Worm (Caenorhabditis elegans): ENCODE data around the gene moa-2.

DNA sequence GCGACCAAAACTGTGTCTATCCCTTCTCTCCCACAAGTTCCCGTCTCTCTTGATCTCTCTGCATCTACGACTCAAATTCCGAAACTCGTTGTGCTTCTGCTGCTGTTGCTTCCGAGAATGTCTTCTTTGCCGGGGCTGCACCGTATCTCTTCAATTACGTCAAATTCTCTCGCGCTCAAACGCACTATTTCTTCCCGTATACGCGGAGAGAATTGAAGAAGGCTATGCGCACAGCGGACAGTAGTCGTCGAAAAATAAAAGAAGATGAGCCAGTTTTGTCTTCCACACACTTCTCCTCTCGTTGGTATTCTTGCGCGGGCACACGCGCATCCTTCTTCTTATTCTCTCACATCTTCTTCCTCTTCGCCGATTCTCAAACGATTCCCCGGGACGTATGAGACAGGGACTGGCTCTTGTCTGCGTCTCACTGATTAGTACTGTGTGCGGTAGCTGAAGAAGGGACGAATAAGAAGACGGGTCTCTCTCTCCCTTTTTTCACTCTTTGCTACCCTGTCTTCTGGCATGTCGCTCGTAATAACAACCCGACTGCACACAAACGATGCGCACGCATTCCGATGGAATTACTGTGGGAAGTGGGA lies 22.4 kb downstream of the moa-2 start:
- TF ChIP-seq dao-5 (tag; optimal IDR thresholded peaks at IDR 0.05) = no peak
- no peak for TF ChIP-seq him-1 (tag; optimal IDR thresholded peaks at IDR 0.05)
- TF ChIP-seq W03F9.2 (tag; optimal IDR thresholded peaks at IDR 0.05) = no peak
